Worm (Caenorhabditis elegans): ENCODE measurements around the gene ZK809.8.

DNA sequence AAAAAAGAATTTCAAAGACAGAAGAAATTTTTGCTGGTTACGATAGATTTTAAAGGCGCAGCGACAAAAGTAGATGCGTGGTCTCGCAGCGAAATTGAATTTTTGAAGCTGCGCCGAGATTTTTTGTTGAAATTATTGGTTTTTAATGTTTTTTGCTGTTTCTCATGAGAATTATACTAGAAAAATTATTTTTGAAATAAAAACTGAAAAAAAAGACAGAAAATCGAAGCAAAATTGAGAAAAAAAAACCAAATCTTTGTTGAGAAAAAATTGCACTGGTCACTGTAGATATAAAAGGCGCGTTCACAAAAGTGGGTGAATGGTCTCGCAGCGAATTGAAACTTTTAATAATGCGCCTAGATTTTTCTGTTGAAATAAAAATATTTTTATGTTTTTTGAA is 46.8 kb upstream of the ZK809.8 start:
- TF ChIP-seq ceh-28 (tag; optimal IDR thresholded peaks at IDR 0.05) (no peak), nhr-76 (tag; optimal IDR thresholded peaks at IDR 0.05) (no peak), elt-3 (tag; optimal IDR thresholded peaks at IDR 0.05) (no peak), ZK546.5 (tag; optimal IDR thresholded peaks at IDR 0.05) (no peak), ceh-82 (tag; optimal IDR thresholded peaks at IDR 0.05) (no peak), fkh-10 (GFP tag; optimal IDR thresholded peaks at IDR 0.05) (no peak), tbx-2 (tag; optimal IDR thresholded peaks at IDR 0.05) (no peak), skn-1 (tag; optimal IDR thresholded peaks at IDR 0.05) (no peak), fkh-2 (tag; optimal IDR thresholded peaks at IDR 0.05) (no peak), ztf-11 (tag; optimal IDR thresholded peaks at IDR 0.05) (no peak), lin-15B (tag; optimal IDR thresholded peaks at IDR 0.05) (no peak), elt-2 (tag; optimal IDR thresholded peaks at IDR 0.05) (no peak)

Measured in whole organism, L3 larva.